Fruit fly (Drosophila melanogaster): ENCODE results near the gene CG18178.

dm6 chr3L:9768385-9768784, 49.4 kb upstream of the CG18178 start:
- TF ChIP-seq CG2120 (GFP tag; optimal IDR thresholded peaks at IDR 0.05) (no peak), toy (GFP tag; IDR thresholded peaks at IDR 0.05) (no peak), CG17359 (tag; optimal IDR thresholded peaks at IDR 0.05) (no peak), tio (GFP tag; optimal IDR thresholded peaks at IDR 0.05) (no peak), CG12299 (tag; optimal IDR thresholded peaks at IDR 0.05) (no peak), sens-2 (GFP tag; IDR thresholded peaks at IDR 0.05) (no peak), CG10321 (GFP tag; IDR thresholded peaks at IDR 0.05) (no peak), ind (GFP tag; optimal IDR thresholded peaks at IDR 0.05) (no peak), Dll (GFP tag; IDR thresholded peaks at IDR 0.05; ENCODE audit: partially characterized antibody) (no peak), Rx (GFP tag; IDR thresholded peaks at IDR 0.05) (no peak), CG15696 (tag; optimal IDR thresholded peaks at IDR 0.05) (no peak), Bdp1 (GFP tag; optimal IDR thresholded peaks at IDR 0.05) (no peak), CG17385 (GFP tag; optimal IDR thresholded peaks at IDR 0.05) (no peak)

Measured in whole organism, embryonic.